Worm (Caenorhabditis elegans): ENCODE measurements around the gene rbm-34.

rbm-34 gene

DNA sequence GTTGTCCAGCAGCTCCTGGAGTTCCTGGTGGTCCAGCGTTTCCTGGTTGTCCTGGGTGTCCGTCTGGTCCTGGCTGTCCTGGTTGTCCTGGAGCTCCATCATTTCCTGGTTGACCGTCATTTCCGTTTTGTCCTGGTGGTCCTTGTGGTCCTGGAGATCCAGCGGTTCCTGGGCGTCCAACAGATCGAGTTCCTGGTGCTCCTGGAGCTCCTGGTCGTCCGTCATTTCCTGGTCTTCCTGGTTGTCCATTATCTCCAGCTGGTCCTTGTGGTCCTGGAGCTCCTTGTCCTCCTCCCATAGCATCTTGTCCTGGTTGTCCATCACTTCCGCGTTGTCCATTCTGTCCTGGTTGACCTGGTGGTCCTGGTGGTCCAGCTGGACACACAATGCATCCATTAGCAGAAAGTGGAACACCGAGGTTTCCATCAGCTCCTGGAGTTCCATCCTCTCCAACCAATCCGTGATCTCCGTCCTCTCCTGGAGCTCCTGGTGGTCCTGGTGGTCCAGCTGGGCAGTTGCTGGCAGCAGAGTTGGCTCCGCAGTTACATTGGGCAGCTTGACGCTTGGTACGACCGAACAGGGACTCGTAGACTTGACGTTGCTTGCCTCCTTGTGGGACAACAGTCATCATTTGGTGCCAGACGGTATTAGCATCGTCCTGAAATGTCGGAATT lies 23.9 kb downstream of the rbm-34 start:
- TF ChIP-seq ces-1 (GFP tag; optimal IDR thresholded peaks at IDR 0.05): no peak
- TF ChIP-seq lin-13 (tag; optimal IDR thresholded peaks at IDR 0.05): no peak
- TF ChIP-seq pha-4 (tag; optimal IDR thresholded peaks at IDR 0.05): no peak
- no peak for TF ChIP-seq snpc-4 (tag; optimal IDR thresholded peaks at IDR 0.05)
- no peak for TF ChIP-seq unc-120 (tag; optimal IDR thresholded peaks at IDR 0.05; ENCODE audit: poor library complexity, severe bottlenecking)
- no peak for TF ChIP-seq lin-32 (GFP tag; optimal IDR thresholded peaks at IDR 0.05)
- no peak for TF ChIP-seq tbx-8 (GFP tag; optimal IDR thresholded peaks at IDR 0.05)
- no peak for TF ChIP-seq sem-2 (GFP tag; optimal IDR thresholded peaks at IDR 0.05)
- TF ChIP-seq blmp-1 (tag; optimal IDR thresholded peaks at IDR 0.05): no peak
- TF ChIP-seq ham-2 (GFP tag; optimal IDR thresholded peaks at IDR 0.05): no peak
- no peak for TF ChIP-seq bed-3 (GFP tag; optimal IDR thresholded peaks at IDR 0.05)
- no peak for TF ChIP-seq nhr-2 (tag; optimal IDR thresholded peaks at IDR 0.05)
- TF ChIP-seq M03D4.4 (tag; optimal IDR thresholded peaks at IDR 0.05): no peak
- no peak for TF ChIP-seq sptf-1 (tag; optimal IDR thresholded peaks at IDR 0.05)
- no peak for TF ChIP-seq drap-1 (GFP tag; optimal IDR thresholded peaks at IDR 0.05)
- no peak for TF ChIP-seq ceh-39 (tag; optimal IDR thresholded peaks at IDR 0.05)
- TF ChIP-seq nhr-237 (tag; optimal IDR thresholded peaks at IDR 0.05): no peak
- no peak for TF ChIP-seq unc-62 (GFP tag; optimal IDR thresholded peaks at IDR 0.05)
- no peak for TF ChIP-seq flh-1 (GFP tag; optimal IDR thresholded peaks at IDR 0.05)

- no peak for TF ChIP-seq unc-39 (tag; optimal IDR thresholded peaks at IDR 0.05)
- TF ChIP-seq snpc-4 (tag; optimal IDR thresholded peaks at IDR 0.05): no peak
- no peak for TF ChIP-seq drap-1 (GFP tag; optimal IDR thresholded peaks at IDR 0.05)
- peak; percentile 98 for TF ChIP-seq zip-8 (tag; optimal IDR thresholded peaks at IDR 0.05)
Measured at ce11 chrIV:12109743-12110142, 24.5 kb downstream of the rbm-34 start.

DNA sequence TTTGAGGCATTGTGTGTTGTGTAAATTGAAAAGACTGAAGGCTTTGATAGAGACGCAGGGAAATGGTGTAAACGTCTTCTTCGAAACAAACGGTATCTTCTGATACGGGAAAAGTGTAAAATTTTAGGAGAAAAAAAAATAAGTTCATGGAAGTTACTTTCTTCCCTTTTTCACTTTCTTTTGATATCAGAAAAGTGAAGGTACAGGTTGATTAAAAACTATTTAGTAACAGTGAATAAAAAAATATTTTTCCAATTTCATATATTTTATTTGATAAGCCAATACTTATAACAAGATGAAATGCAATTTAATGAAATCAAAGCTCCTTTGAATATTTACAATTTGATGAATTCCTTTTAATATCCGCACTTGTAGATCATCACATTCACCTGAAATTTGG lies 25.1 kb downstream of the rbm-34 start, which contains the start of gene col-129:
col-129 (minus strand) TSS at position 101 of the 400 bp plus-strand sequence.
- TF ChIP-seq mls-2 (tag; optimal IDR thresholded peaks at IDR 0.05) (no peak), nhr-237 (tag; optimal IDR thresholded peaks at IDR 0.05) (no peak), ceh-39 (tag; optimal IDR thresholded peaks at IDR 0.05) (no peak), pha-4 (tag; optimal IDR thresholded peaks at IDR 0.05) (no peak), flh-1 (GFP tag; optimal IDR thresholded peaks at IDR 0.05) (no peak), elt-3 (tag; optimal IDR thresholded peaks at IDR 0.05) (no peak), lin-13 (tag; optimal IDR thresholded peaks at IDR 0.05) (no peak), lsy-2 (tag; optimal IDR thresholded peaks at IDR 0.05) (no peak), snpc-4 (tag; optimal IDR thresholded peaks at IDR 0.05) (no peak)

DNA sequence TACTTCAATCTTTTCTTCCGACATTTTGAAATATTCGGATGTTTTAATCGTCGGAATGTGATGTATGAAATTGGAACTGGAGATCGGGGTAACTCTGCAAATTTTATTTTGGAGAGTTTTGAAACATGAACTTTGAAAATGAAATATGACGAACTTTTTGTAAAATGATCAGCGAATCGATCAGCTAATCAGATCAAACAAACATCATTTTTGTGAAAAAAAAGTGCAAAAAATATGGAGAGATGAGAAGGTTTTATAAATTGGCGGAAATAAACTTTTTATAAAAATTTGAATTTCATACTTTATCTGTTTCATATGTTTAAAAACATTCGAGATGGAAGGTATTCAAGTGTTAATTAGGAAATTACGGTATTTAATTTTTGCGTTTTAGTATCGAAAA lies 26.3 kb downstream of the rbm-34 start, which contains the start of gene dlc-2:
dlc-2 (minus strand) TSS at position 101 of the 400 bp plus-strand sequence.
- no peak for TF ChIP-seq nhr-28 (tag; optimal IDR thresholded peaks at IDR 0.05)
- TF ChIP-seq nhr-2 (tag; optimal IDR thresholded peaks at IDR 0.05): no peak
- no peak for TF ChIP-seq mab-5 (tag; optimal IDR thresholded peaks at IDR 0.05)
- TF ChIP-seq nhr-237 (tag; optimal IDR thresholded peaks at IDR 0.05): no peak
- no peak for TF ChIP-seq mep-1 (tag; optimal IDR thresholded peaks at IDR 0.05)
- no peak for TF ChIP-seq ztf-11 (tag; optimal IDR thresholded peaks at IDR 0.05)
- TF ChIP-seq lin-13 (tag; optimal IDR thresholded peaks at IDR 0.05): no peak
- TF ChIP-seq tbx-8 (GFP tag; optimal IDR thresholded peaks at IDR 0.05): no peak
- no peak for TF ChIP-seq lin-32 (GFP tag; optimal IDR thresholded peaks at IDR 0.05)
- TF ChIP-seq M03D4.4 (tag; optimal IDR thresholded peaks at IDR 0.05): no peak
- TF ChIP-seq pha-4 (tag; optimal IDR thresholded peaks at IDR 0.05): no peak
- no peak for TF ChIP-seq ceh-83 (GFP tag; optimal IDR thresholded peaks at IDR 0.05)
- TF ChIP-seq lsy-2 (tag; optimal IDR thresholded peaks at IDR 0.05): no peak
- no peak for TF ChIP-seq sem-2 (GFP tag; optimal IDR thresholded peaks at IDR 0.05)
- no peak for TF ChIP-seq blmp-1 (tag; optimal IDR thresholded peaks at IDR 0.05)

DNA sequence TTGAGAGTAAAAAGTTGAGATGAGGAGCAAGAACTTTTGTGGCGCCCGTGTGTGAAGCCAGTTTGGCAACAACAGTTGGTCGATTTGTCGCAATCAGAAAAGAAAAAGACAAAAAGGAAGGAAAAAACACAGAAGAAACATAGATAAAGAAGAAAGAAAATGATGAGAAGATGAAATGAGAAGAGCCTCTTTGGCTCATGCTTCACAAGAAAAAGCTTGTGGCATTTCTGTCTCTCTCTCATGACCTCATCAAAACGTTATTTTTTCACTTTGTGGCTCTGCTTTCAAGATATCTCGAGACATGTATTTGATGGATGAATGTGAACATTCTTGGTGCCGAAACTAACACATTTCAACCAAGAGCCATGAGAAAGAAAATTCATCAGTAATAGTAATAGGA lies 27.8 kb downstream of the rbm-34 start:
- TF ChIP-seq unc-39 (tag; optimal IDR thresholded peaks at IDR 0.05): no peak
- no peak for TF ChIP-seq mab-5 (tag; optimal IDR thresholded peaks at IDR 0.05)
- no peak for TF ChIP-seq nhr-2 (tag; optimal IDR thresholded peaks at IDR 0.05)
- no peak for TF ChIP-seq pha-4 (tag; optimal IDR thresholded peaks at IDR 0.05)
- no peak for TF ChIP-seq ceh-43 (GFP tag; optimal IDR thresholded peaks at IDR 0.05)
- no peak for TF ChIP-seq lin-13 (tag; optimal IDR thresholded peaks at IDR 0.05)
- TF ChIP-seq elt-3 (tag; optimal IDR thresholded peaks at IDR 0.05): no peak
- TF ChIP-seq nhr-28 (tag; optimal IDR thresholded peaks at IDR 0.05): no peak
- peak; percentile 43 for TF ChIP-seq unc-120 (tag; optimal IDR thresholded peaks at IDR 0.05; ENCODE audit: poor library complexity, severe bottlenecking)
- TF ChIP-seq lin-32 (GFP tag; optimal IDR thresholded peaks at IDR 0.05): no peak
- TF ChIP-seq sptf-1 (tag; optimal IDR thresholded peaks at IDR 0.05): no peak
- TF ChIP-seq hlh-1 (tag; optimal IDR thresholded peaks at IDR 0.05): peak; percentile 23
- TF ChIP-seq mep-1 (tag; optimal IDR thresholded peaks at IDR 0.05): no peak
- no peak for TF ChIP-seq M03D4.4 (tag; optimal IDR thresholded peaks at IDR 0.05)

Data from whole organism, mixed stage, embryonic.